Worm (Caenorhabditis elegans) whole organism, L1 larva: Measurements from ENCODE around the gene chtb-3.

Source experiments
- C16A3.4 ChIP-seq: fragments of 150-350 bp; optimal IDR thresholded peaks from 2 replicates; lab custom pipeline; 2014; ENCODE audit warnings: missing biosample characterization, missing genetic modification characterization
- F16B12.6 ChIP-seq: fragments of 150-350 bp; optimal IDR thresholded peaks from 2 replicates; lab custom pipeline; 2014; ENCODE audit warnings: missing biosample characterization, missing genetic modification characterization
- Y116A8C.19 ChIP-seq: sonication (generic microtip); optimal IDR thresholded peaks from 2 replicates; lab custom pipeline; 2016; ENCODE audit warnings: missing compliant biosample characterization, missing genetic modification characterization, borderline replicate concordance
- aha-1 ChIP-seq: fragments of 150-350 bp; optimal IDR thresholded peaks from 2 replicates; lab custom pipeline; 2014; ENCODE audit warnings: missing biosample characterization, missing genetic modification characterization
- aly-2 ChIP-seq: fragments of 150-350 bp; optimal IDR thresholded peaks from 2 replicates; lab custom pipeline; 2014; ENCODE audit warnings: missing biosample characterization, missing genetic modification characterization
- blmp-1 ChIP-seq: fragments of 150-350 bp; optimal IDR thresholded peaks from 2 replicates; lab custom pipeline; 2014; ENCODE audit warnings: missing biosample characterization, missing genetic modification characterization
- ceh-63 ChIP-seq: fragments of 200-800 bp; sonication (Bioruptor generic); optimal IDR thresholded peaks from 2 replicates; lab custom pipeline; 2018; ENCODE audit warnings: mild to moderate bottlenecking, missing genetic modification characterization, missing compliant biosample characterization
- ceh-8 ChIP-seq: fragments of 200-800 bp; sonication (Bioruptor generic); optimal IDR thresholded peaks from 2 replicates; lab custom pipeline; 2018; ENCODE audit warnings: mild to moderate bottlenecking, missing genetic modification characterization, moderate library complexity, missing compliant biosample characterization
- ceh-82 ChIP-seq, 3 experiments: fragments of 150-350 bp in 1 of 3; sonication (generic microtip) in 2 of 3; optimal IDR thresholded peaks; 2 replicates each; lab custom pipeline; 2014 to 2017; ENCODE audit warnings: missing biosample characterization in 3 of 3, missing genetic modification characterization in 3 of 3
- ceh-88 ChIP-seq: fragments of 200-800 bp; sonication (Bioruptor generic); IDR thresholded peaks from 2 replicates; pipeline ENCODE4 v1.3.6; 2022; ENCODE audit warnings: missing genetic modification characterization, missing compliant biosample characterization
- ceh-90 ChIP-seq: sonication (generic microtip); optimal IDR thresholded peaks from 2 replicates; lab custom pipeline; 2016; ENCODE audit warnings: missing genetic modification characterization, missing compliant biosample characterization
- ces-1 ChIP-seq: fragments of 150-350 bp; optimal IDR thresholded peaks from 2 replicates; lab custom pipeline; 2014; ENCODE audit warnings: missing biosample characterization, missing genetic modification reagents, missing genetic modification characterization
- dpl-1 ChIP-seq, 3 experiments: fragments of 150-350 bp in 2 of 3; sonication (generic microtip) in 1 of 3; optimal IDR thresholded peaks; 2 replicates each; lab custom pipeline; 2014 to 2017; ENCODE audit warnings: missing biosample characterization in 3 of 3, missing genetic modification characterization in 3 of 3, missing genetic modification reagents in 3 of 3
- efl-1 ChIP-seq, 4 experiments: fragments of 150-350 bp; optimal IDR thresholded peaks in 3 of 4; peaks in 1 of 4; 1 replicate in 1 of 4; 2 replicates in 3 of 4; lab custom pipeline; 2014; ENCODE audit warnings: missing biosample characterization in 2 of 4, missing genetic modification characterization in 2 of 4, missing genetic modification reagents in 2 of 4
- egl-27 ChIP-seq, 2 experiments: fragments of 150-350 bp in 1 of 2; sonication (generic microtip); optimal IDR thresholded peaks; 3 replicates each; lab custom pipeline; 2017 to 2018; ENCODE audit warnings: missing biosample characterization in 2 of 2, missing genetic modification characterization in 2 of 2, missing genetic modification reagents in 2 of 2
- elt-3 ChIP-seq, 6 experiments: fragments of 150-350 bp in 1 of 6; sonication (generic microtip); optimal IDR thresholded peaks; 2 replicates each; lab custom pipeline; 2017 to 2018; ENCODE audit warnings: missing biosample characterization in 6 of 6, missing genetic modification characterization in 6 of 6, inconsistent platforms in 1 of 6
- ets-5 ChIP-seq: fragments of 200-800 bp; sonication (Bioruptor generic); IDR thresholded peaks from 2 replicates; pipeline ENCODE4 v1.3.6; 2022; ENCODE audit warnings: missing genetic modification characterization, missing compliant biosample characterization
- fkh-4 ChIP-seq: sonication (generic microtip); optimal IDR thresholded peaks from 2 replicates; lab custom pipeline; 2016; ENCODE audit warnings: missing compliant biosample characterization, missing genetic modification characterization, borderline replicate concordance
- fkh-8 ChIP-seq: sonication (generic microtip); optimal IDR thresholded peaks from 2 replicates; lab custom pipeline; 2016; ENCODE audit warnings: mild to moderate bottlenecking, missing genetic modification characterization, missing compliant biosample characterization
- fos-1 ChIP-seq: fragments of 150-350 bp; optimal IDR thresholded peaks from 2 replicates; lab custom pipeline; 2014; ENCODE audit warnings: missing biosample characterization, missing genetic modification characterization
- hlh-17 ChIP-seq: fragments of 200-800 bp; sonication (Bioruptor generic); optimal IDR thresholded peaks from 2 replicates; lab custom pipeline; 2018; ENCODE audit warnings: missing genetic modification characterization, mild to moderate bottlenecking, missing compliant biosample characterization, moderate library complexity, borderline replicate concordance
- isw-1 ChIP-seq: fragments of 200-800 bp; sonication (Bioruptor generic); IDR thresholded peaks from 2 replicates; pipeline ENCODE4 v1.3.6; 2022; ENCODE audit warnings: missing genetic modification characterization, missing compliant biosample characterization
- jun-1 ChIP-seq: fragments of 150-350 bp; optimal IDR thresholded peaks from 2 replicates; lab custom pipeline; 2014; ENCODE audit warnings: missing biosample characterization, missing genetic modification reagents, missing genetic modification characterization
- lin-13 ChIP-seq: fragments of 150-350 bp; optimal IDR thresholded peaks from 2 replicates; lab custom pipeline; 2014; ENCODE audit warnings: missing biosample characterization, missing genetic modification reagents, missing genetic modification characterization
- lin-15B ChIP-seq: fragments of 150-350 bp; sonication (generic microtip); optimal IDR thresholded peaks from 3 replicates; lab custom pipeline; 2014; ENCODE audit warnings: missing biosample characterization, missing genetic modification characterization
- lin-39 ChIP-seq: fragments of 150-350 bp; optimal IDR thresholded peaks from 2 replicates; lab custom pipeline; 2014; ENCODE audit warnings: missing biosample characterization, missing genetic modification reagents, missing genetic modification characterization
- lir-3 ChIP-seq: sonication (generic microtip); optimal IDR thresholded peaks from 2 replicates; lab custom pipeline; 2016; ENCODE audit warnings: mild to moderate bottlenecking, missing genetic modification characterization, moderate library complexity, missing compliant biosample characterization; ENCODE audit not compliant: poor library complexity
- mep-1 ChIP-seq: fragments of 150-350 bp; optimal IDR thresholded peaks from 2 replicates; lab custom pipeline; 2014; ENCODE audit warnings: missing biosample characterization, missing genetic modification characterization
- nhr-12 ChIP-seq: sonication (generic microtip); optimal IDR thresholded peaks from 2 replicates; lab custom pipeline; 2017; ENCODE audit warnings: missing biosample characterization, missing genetic modification characterization
- nhr-19 ChIP-seq: fragments of 200-800 bp; sonication (Bioruptor generic); conservative IDR thresholded peaks from 2 replicates; pipeline ENCODE4 v1.3.6; 2022; ENCODE audit warnings: missing genetic modification characterization, missing compliant biosample characterization
- nhr-20 ChIP-seq: sonication (generic microtip); optimal IDR thresholded peaks from 2 replicates; lab custom pipeline; 2016; ENCODE audit warnings: mild to moderate bottlenecking, missing genetic modification characterization, missing compliant biosample characterization
- nhr-47 ChIP-seq: sonication (generic microtip); optimal IDR thresholded peaks from 2 replicates; lab custom pipeline; 2016; ENCODE audit warnings: mild to moderate bottlenecking, missing genetic modification characterization, moderate library complexity, missing compliant biosample characterization
- nhr-71 ChIP-seq: sonication (generic microtip); optimal IDR thresholded peaks from 2 replicates; lab custom pipeline; 2016; ENCODE audit warnings: mild to moderate bottlenecking, missing genetic modification characterization, moderate library complexity, missing compliant biosample characterization
- nhr-77 ChIP-seq: fragments of 150-350 bp; optimal IDR thresholded peaks from 2 replicates; lab custom pipeline; 2014; ENCODE audit warnings: missing biosample characterization, missing genetic modification characterization
- nhr-84 ChIP-seq: sonication (generic microtip); optimal IDR thresholded peaks from 2 replicates; lab custom pipeline; 2017; ENCODE audit warnings: missing biosample characterization, missing genetic modification characterization
- nhr-85 ChIP-seq: sonication (generic microtip); peaks from one replicate; lab custom pipeline; 2016; ENCODE audit warnings: missing genetic modification characterization, inconsistent platforms, missing compliant biosample characterization
- pag-3 ChIP-seq: sonication (generic microtip); optimal IDR thresholded peaks from 2 replicates; lab custom pipeline; 2017; ENCODE audit warnings: missing genetic modification characterization, mild to moderate bottlenecking, missing compliant biosample characterization, antibody characterized with exemption, borderline replicate concordance; ENCODE audit not compliant: insufficient read depth
- pax-3 ChIP-seq: fragments of 200-800 bp; sonication (Bioruptor generic); optimal IDR thresholded peaks from 2 replicates; lab custom pipeline; 2018; ENCODE audit warnings: mild to moderate bottlenecking, missing genetic modification characterization, moderate library complexity, missing compliant biosample characterization
- skn-1 ChIP-seq: fragments of 150-350 bp; optimal IDR thresholded peaks from 2 replicates; lab custom pipeline; 2014; ENCODE audit warnings: missing biosample characterization, missing genetic modification characterization
- swsn-7 ChIP-seq: sonication (generic microtip); optimal IDR thresholded peaks from 2 replicates; lab custom pipeline; 2016; ENCODE audit warnings: missing genetic modification characterization, missing compliant biosample characterization
- tlp-1 ChIP-seq: fragments of 150-350 bp; optimal IDR thresholded peaks from 2 replicates; lab custom pipeline; 2014; ENCODE audit warnings: missing biosample characterization, missing genetic modification characterization
- unc-130 ChIP-seq: fragments of 150-350 bp; optimal IDR thresholded peaks from 2 replicates; lab custom pipeline; 2017; ENCODE audit warnings: missing biosample characterization, missing genetic modification characterization, inconsistent platforms
- unc-98 ChIP-seq: fragments of 200-800 bp; sonication (Bioruptor generic); IDR thresholded peaks from 2 replicates; pipeline ENCODE4 v1.3.6; 2022; ENCODE audit warnings: missing genetic modification characterization, missing compliant biosample characterization
- vab-15 ChIP-seq: sonication (generic microtip); optimal IDR thresholded peaks from 2 replicates; lab custom pipeline; 2017; ENCODE audit warnings: missing genotype, mild to moderate bottlenecking, missing genetic modification characterization, missing compliant biosample characterization
- ztf-11 ChIP-seq, 2 experiments: sonication (generic microtip); optimal IDR thresholded peaks; 2 replicates each; lab custom pipeline; 2016 to 2017; ENCODE audit warnings: missing genetic modification characterization in 2 of 2, missing biosample characterization in 1 of 2, missing compliant biosample characterization in 1 of 2

Gene chtb-3

ce11 chrX:6292143-6292542 is 27.3 kb downstream of the chtb-3 start (continued):
- TF ChIP-seq tlp-1 (tag; lab: Kevin White, UChicago): no peak
- TF ChIP-seq lin-39: no peak
- peak in 1 of 6 experiments; percentile 31 for TF ChIP-seq elt-3 (tag; optimal IDR thresholded peaks at IDR 0.05; lab: Kevin White, UChicago)
- no peak for TF ChIP-seq aly-2 (tag; lab: Kevin White, UChicago)
- no peak for TF ChIP-seq F16B12.6
- peak; percentile 14 for TF ChIP-seq jun-1 (tag; lab: Kevin White, UChicago)
- TF ChIP-seq swsn-7 (tag; lab: Kevin White, UChicago): peak; percentile 35
- TF ChIP-seq hlh-17 (GFP tag; lab: Kevin White, UChicago): no peak
- peak; percentile 65 for TF ChIP-seq nhr-19 (GFP tag; lab: Robert Waterston, UW)
- no peak for TF ChIP-seq unc-98
- no peak for TF ChIP-seq fkh-4 (tag; lab: Kevin White, UChicago)
- TF ChIP-seq vab-15 (tag; lab: Kevin White, UChicago): no peak
- peak; percentile 2 to 9 for TF ChIP-seq efl-1 (optimal IDR thresholded peaks at IDR 0.05; lab: Kevin White, UChicago)
- TF ChIP-seq efl-1 (GFP tag; optimal IDR thresholded peaks at IDR 0.05 in 1 of 2; lab: Kevin White, UChicago): no peak
- TF ChIP-seq ceh-63 (GFP tag; lab: Kevin White, UChicago): no peak
- TF ChIP-seq fkh-8: peak; percentile 27
- peak in 1 of 2 experiments; percentile 13 for TF ChIP-seq ztf-11 (tag; optimal IDR thresholded peaks at IDR 0.05; lab: Kevin White, UChicago)
- TF ChIP-seq lin-13: no peak
- no peak for TF ChIP-seq ces-1
- no peak for TF ChIP-seq blmp-1 (tag; lab: Kevin White, UChicago)
- no peak for TF ChIP-seq lir-3 (tag; lab: Kevin White, UChicago)
- TF ChIP-seq lin-15B (tag; lab: Kevin White, UChicago): no peak
- no peak for TF ChIP-seq pag-3
- TF ChIP-seq egl-27 (tag; optimal IDR thresholded peaks at IDR 0.05; lab: Kevin White, UChicago): no peak
- TF ChIP-seq skn-1: peak; percentile 41
- peak; percentile 19 for TF ChIP-seq unc-130 (tag; lab: Kevin White, UChicago)
- peak in 2 of 3 experiments; percentile 10 to 38 for TF ChIP-seq ceh-82 (tag; optimal IDR thresholded peaks at IDR 0.05; lab: Kevin White, UChicago)
- TF ChIP-seq ceh-90 (tag; lab: Kevin White, UChicago): no peak
- TF ChIP-seq ceh-8: no peak
- no peak for TF ChIP-seq nhr-77 (tag; lab: Kevin White, UChicago)
- TF ChIP-seq ceh-88 (GFP tag; lab: Robert Waterston, UW): 0 out of 2 replicates have a peak, but pooled peaks have one; percentile 9
- TF ChIP-seq isw-1 (GFP tag; lab: Robert Waterston, UW): no peak
- no peak for TF ChIP-seq fos-1 (tag; lab: Kevin White, UChicago)
- TF ChIP-seq ets-5 (GFP tag; lab: Robert Waterston, UW): no peak
- TF ChIP-seq nhr-85: peak; percentile 70
- peak; percentile 62 for TF ChIP-seq mep-1
- no peak for TF ChIP-seq nhr-12
- TF ChIP-seq pax-3 (tag; lab: Kevin White, UChicago): no peak
- TF ChIP-seq dpl-1 (GFP tag; optimal IDR thresholded peaks at IDR 0.05; lab: Kevin White, UChicago): no peak
- no peak for TF ChIP-seq aha-1 (tag; lab: Kevin White, UChicago)
- TF ChIP-seq nhr-71: peak; percentile 62
- TF ChIP-seq nhr-20 (tag; lab: Kevin White, UChicago): peak; percentile 39
- TF ChIP-seq nhr-47 (tag; lab: Kevin White, UChicago): peak; percentile 75
- TF ChIP-seq C16A3.4 (tag; lab: Kevin White, UChicago): peak; percentile 36
- TF ChIP-seq nhr-84 (tag; lab: Kevin White, UChicago): no peak
- no peak for TF ChIP-seq Y116A8C.19
